Fruit fly (Drosophila melanogaster) Kc167 (cell line): ENCODE data around the gene ssp2.

ENCODE experiments used
- Myc ChIP-seq: fragments of >200 bp; optimal IDR thresholded peaks from 2 replicates; lab custom pipeline; 2017; ENCODE audit warnings: missing external identifiers
- Sin3A ChIP-seq: fragments of >200 bp; optimal IDR thresholded peaks from 2 replicates; lab custom pipeline; 2018; ENCODE audit warnings: missing external identifiers
- h ChIP-seq: fragments of >200 bp; optimal IDR thresholded peaks from 3 replicates; lab custom pipeline; 2018; ENCODE audit warnings: missing external identifiers
- insv ChIP-seq: fragments of >200 bp; optimal IDR thresholded peaks from 3 replicates; lab custom pipeline; 2018; ENCODE audit warnings: missing external identifiers
- psq ChIP-seq: fragments of >200 bp; optimal IDR thresholded peaks from 2 replicates; lab custom pipeline; 2017; ENCODE audit warnings: missing external identifiers
- ttk ChIP-seq: sonication (Bioruptor generic); optimal IDR thresholded peaks from 2 replicates; lab custom pipeline; 2017; ENCODE audit warnings: missing external identifiers

The ssp2 gene

dm6 chr3L:13928769-13929594 is 36.0 kb upstream of the ssp2 start, which contains the start of the genes CG8833 and DCTN1-p150:
Gene CG8833, minus strand, starts transcription at chr3L:13929000.
Gene DCTN1-p150, plus strand, starts transcription at chr3L:13929387.
- TF ChIP-seq h (lab: Kevin White, UChicago) (no peak), ttk (no peak), Sin3A (no peak), psq (no peak), Myc (lab: Kevin White, UChicago) (no peak), insv (no peak)

dm6 chr3L:13934902-13935301 is 30.1 kb upstream of the ssp2 start:
- no peak for TF ChIP-seq h (lab: Kevin White, UChicago)
- no peak for TF ChIP-seq Sin3A
- TF ChIP-seq insv = no peak
- no peak for TF ChIP-seq Myc (lab: Kevin White, UChicago)
- no peak for TF ChIP-seq psq
- no peak for TF ChIP-seq ttk

DNA sequence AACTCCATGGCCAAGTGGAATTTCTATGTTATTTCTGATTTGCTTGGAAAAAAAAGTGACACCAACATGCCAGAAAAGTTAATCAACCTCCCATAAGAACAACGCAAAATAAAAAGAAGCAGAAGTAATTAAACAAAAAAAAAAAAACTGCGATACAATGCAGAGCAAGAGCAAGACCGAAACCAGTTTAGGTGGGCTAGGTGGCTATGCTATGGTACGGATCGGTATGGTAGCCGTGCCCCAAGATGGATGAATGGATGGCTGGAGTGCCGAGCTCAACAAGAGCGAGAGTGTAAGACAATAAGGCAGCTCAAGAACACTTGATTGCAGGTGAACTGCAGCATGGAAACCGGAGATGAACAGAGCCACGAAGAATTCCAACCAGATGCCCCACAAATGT is 28.2 kb upstream of the ssp2 start:
- TF ChIP-seq Sin3A (no peak), h (lab: Kevin White, UChicago) (no peak), ttk (no peak), insv (no peak), psq (no peak), Myc (lab: Kevin White, UChicago) (no peak)

DNA sequence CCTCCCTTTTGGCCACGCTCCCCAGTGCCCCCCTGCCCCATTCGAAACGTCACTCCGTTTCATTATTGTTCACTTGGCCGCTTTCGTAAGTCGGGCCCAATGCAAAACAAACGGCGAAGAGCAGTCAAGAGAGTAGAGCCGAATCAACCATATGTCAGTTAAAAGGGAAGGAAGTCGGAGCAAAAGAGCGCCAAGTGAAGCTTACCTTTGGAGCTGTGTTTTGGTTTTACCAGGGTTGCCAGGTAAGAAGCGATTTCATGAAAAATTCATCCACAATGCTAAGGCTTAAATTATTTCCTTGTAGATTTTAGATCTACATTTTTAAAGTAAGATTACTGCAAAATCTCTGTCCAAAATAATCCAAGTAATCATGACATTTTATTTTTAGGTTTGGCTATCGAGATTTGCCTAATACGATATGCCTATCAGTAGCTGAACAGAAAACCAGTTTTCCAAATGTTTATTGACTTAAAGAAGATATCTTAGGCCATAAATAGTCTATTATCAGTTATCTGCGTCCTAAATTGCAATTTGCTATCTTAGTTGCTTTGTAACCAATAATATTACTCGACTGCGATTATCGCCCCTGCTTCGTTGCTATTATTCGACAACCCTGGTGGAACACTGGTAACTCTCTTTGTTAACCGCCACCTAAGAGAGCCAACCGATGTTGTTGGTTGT is 26.4 kb upstream of the ssp2 start:
- no peak for TF ChIP-seq Myc (lab: Kevin White, UChicago)
- TF ChIP-seq h (lab: Kevin White, UChicago) = no peak
- no peak for TF ChIP-seq insv
- TF ChIP-seq ttk = no peak
- no peak for TF ChIP-seq psq
- TF ChIP-seq Sin3A = no peak

dm6 chr3L:13939151-13939499 is 25.9 kb upstream of the ssp2 start, which contains the start of gene CG32137:
Gene CG32137, plus strand, starts transcription at chr3L:13939250.
- no peak for TF ChIP-seq psq

- no peak for TF ChIP-seq Myc (lab: Kevin White, UChicago)
- no peak for TF ChIP-seq h (lab: Kevin White, UChicago)
- no peak for TF ChIP-seq ttk
- no peak for TF ChIP-seq psq
- TF ChIP-seq insv = no peak
- no peak for TF ChIP-seq Sin3A
Measured at dm6 chr3L:13946003-13946402, 19.0 kb upstream of the ssp2 start.

- TF ChIP-seq insv (no peak), Sin3A (no peak), ttk (no peak), Myc (lab: Kevin White, UChicago) (no peak), h (lab: Kevin White, UChicago) (no peak), psq (no peak)
Measured at dm6 chr3L:13949440-13950066, 15.4 kb upstream of the ssp2 start.

- TF ChIP-seq h (lab: Kevin White, UChicago) (no peak), ttk (no peak), Sin3A (no peak), psq (no peak), insv (no peak), Myc (lab: Kevin White, UChicago) (no peak)
Measured at dm6 chr3L:13951564-13951963, 13.4 kb upstream of the ssp2 start.

- TF ChIP-seq insv (no peak), Sin3A (no peak), Myc (lab: Kevin White, UChicago) (no peak)
Measured at dm6 chr3L:13952484-13953048, 12.4 kb upstream of the ssp2 start.

- TF ChIP-seq psq (no peak), h (lab: Kevin White, UChicago) (no peak), ttk (no peak), Sin3A (no peak), insv (no peak), Myc (lab: Kevin White, UChicago) (no peak)
Measured at dm6 chr3L:13956667-13957066, 8.3 kb upstream of the ssp2 start.

- TF ChIP-seq psq = no peak
- no peak for TF ChIP-seq h (lab: Kevin White, UChicago)
- TF ChIP-seq Sin3A = no peak
- no peak for TF ChIP-seq insv
- TF ChIP-seq ttk = no peak
- TF ChIP-seq Myc (lab: Kevin White, UChicago) = no peak
Measured at dm6 chr3L:13957212-13957668, 7.8 kb upstream of the ssp2 start.

DNA sequence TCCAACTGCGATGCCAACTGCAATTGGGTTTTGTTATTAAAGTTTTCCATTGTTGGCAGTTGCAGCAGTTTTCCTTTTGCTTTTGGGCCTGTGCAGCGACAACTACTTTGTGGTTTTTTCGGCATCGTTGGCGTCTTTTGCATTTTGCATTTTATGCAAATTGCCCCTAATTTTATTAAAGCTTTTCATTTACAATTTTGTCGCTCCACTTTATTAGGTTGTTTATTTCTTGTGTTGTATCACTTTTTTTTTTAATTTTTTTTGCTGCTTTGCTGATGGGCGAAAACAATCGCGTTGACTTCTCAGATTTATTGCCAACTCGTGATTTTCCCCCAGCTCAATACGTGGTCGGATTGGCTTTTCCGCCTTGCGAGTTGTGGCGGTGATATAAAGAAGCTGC is 7.2 kb upstream of the ssp2 start:
- TF ChIP-seq Sin3A = no peak

- TF ChIP-seq h (lab: Kevin White, UChicago) (no peak), Myc (lab: Kevin White, UChicago) (no peak), insv (no peak), psq (no peak)
Measured at dm6 chr3L:13965502-13965843, 470 bp downstream of the ssp2 start.
